Worm (Caenorhabditis elegans) whole organism, L4 larva: ENCODE measurements around the gene fipr-14.
A peak's percentile ranks its signal among the peaks of the same experiment; 100 is the strongest.

Source experiments
- Y48G9A.11 ChIP-seq: fragments of 200-800 bp; sonication (Bioruptor generic); IDR thresholded peaks from 2 replicates; pipeline ENCODE4 v1.3.6; 2022; ENCODE audit warnings: missing genetic modification reagents, missing genetic modification characterization, missing compliant biosample characterization
- Y5F2A.4 ChIP-seq: fragments of 200-800 bp; sonication (Bioruptor generic); optimal IDR thresholded peaks from 2 replicates; lab custom pipeline; 2018; ENCODE audit warnings: mild to moderate bottlenecking, missing genetic modification characterization, missing compliant biosample characterization
- ceh-28 ChIP-seq: fragments of 150-350 bp; optimal IDR thresholded peaks from 2 replicates; lab custom pipeline; 2014; ENCODE audit warnings: missing biosample characterization, missing genetic modification reagents, missing genetic modification characterization
- ces-1 ChIP-seq: fragments of 150-350 bp; sonication (generic microtip); optimal IDR thresholded peaks from 4 replicates; lab custom pipeline; 2014; ENCODE audit warnings: missing biosample characterization, missing genetic modification reagents, missing genetic modification characterization
- cey-2 ChIP-seq: sonication (generic microtip); optimal IDR thresholded peaks from 3 replicates; lab custom pipeline; 2017; ENCODE audit warnings: missing genetic modification characterization, mild to moderate bottlenecking, missing compliant biosample characterization, antibody characterized with exemption, borderline replicate concordance; ENCODE audit not compliant: insufficient read depth
- dmd-6 ChIP-seq: fragments of 200-800 bp; sonication (Bioruptor generic); IDR thresholded peaks from 2 replicates; pipeline ENCODE4 v1.3.6; 2022; ENCODE audit warnings: missing genetic modification reagents, missing genetic modification characterization, missing compliant biosample characterization
- dpl-1 ChIP-seq: fragments of 150-350 bp; optimal IDR thresholded peaks from 2 replicates; lab custom pipeline; 2014; ENCODE audit warnings: missing biosample characterization, missing genetic modification reagents, missing genetic modification characterization
- hlh-30 ChIP-seq: sonication (generic microtip); optimal IDR thresholded peaks from 2 replicates; lab custom pipeline; 2017; ENCODE audit warnings: antibody characterized with exemption, mild to moderate bottlenecking, missing genetic modification characterization, missing compliant biosample characterization; ENCODE audit not compliant: insufficient read depth
- hmg-1.1 ChIP-seq: fragments of 200-800 bp; sonication (Bioruptor generic); IDR thresholded peaks from 2 replicates; pipeline ENCODE4 v1.3.6; 2022; ENCODE audit warnings: missing genetic modification reagents, missing genetic modification characterization, missing compliant biosample characterization
- lim-7 ChIP-seq: fragments of 200-800 bp; sonication (Bioruptor generic); IDR thresholded peaks from 2 replicates; pipeline ENCODE4 v1.3.6; 2022; ENCODE audit warnings: missing genetic modification characterization, missing compliant biosample characterization
- lin-15B ChIP-seq: fragments of 150-350 bp; sonication (generic microtip); optimal IDR thresholded peaks from 3 replicates; lab custom pipeline; 2014; ENCODE audit warnings: missing biosample characterization, missing genetic modification characterization
- lsy-2 ChIP-seq, 2 experiments: fragments of 150-350 bp in 1 of 2; sonication (generic microtip) in 1 of 2; optimal IDR thresholded peaks; 2 replicates each; lab custom pipeline; 2014 to 2017; ENCODE audit warnings: missing biosample characterization in 2 of 2, missing genetic modification characterization in 2 of 2
- mxl-3 ChIP-seq: fragments of 200-800 bp; sonication (Bioruptor generic); optimal IDR thresholded peaks from 2 replicates; lab custom pipeline; 2018; ENCODE audit warnings: mild to moderate bottlenecking, missing genetic modification characterization, missing compliant biosample characterization
- nhr-237 ChIP-seq: sonication (generic microtip); optimal IDR thresholded peaks from 2 replicates; lab custom pipeline; 2017; ENCODE audit warnings: missing biosample characterization, missing genetic modification characterization
- nhr-41 ChIP-seq: fragments of 200-800 bp; sonication (Bioruptor generic); IDR thresholded peaks from 2 replicates; pipeline ENCODE4 v1.3.6; 2022; ENCODE audit warnings: missing genetic modification reagents, missing genetic modification characterization, missing compliant biosample characterization
- nhr-42 ChIP-seq: fragments of 200-800 bp; sonication (Bioruptor generic); IDR thresholded peaks from 2 replicates; pipeline ENCODE4 v1.3.6; 2022; ENCODE audit warnings: missing genetic modification characterization, missing compliant biosample characterization
- nhr-48 ChIP-seq: sonication (generic microtip); optimal IDR thresholded peaks from 2 replicates; lab custom pipeline; 2016; ENCODE audit warnings: mild to moderate bottlenecking, missing genetic modification characterization, missing compliant biosample characterization
- pha-4 ChIP-seq, 2 experiments: fragments of 150-350 bp in 1 of 2; fragments of 200-800 bp in 1 of 2; sonication (Bioruptor generic) in 1 of 2; IDR thresholded peaks in 1 of 2; optimal IDR thresholded peaks in 1 of 2; 2 replicates each; pipeline versions ENCODE4 v1.3.6 to Lab custom; 2014 to 2022; ENCODE audit warnings: missing genetic modification characterization in 2 of 2, missing genetic modification reagents in 2 of 2, missing biosample characterization in 1 of 2, missing compliant biosample characterization in 1 of 2
- pqm-1 ChIP-seq: sonication (generic microtip); optimal IDR thresholded peaks from 2 replicates; lab custom pipeline; 2017; ENCODE audit warnings: missing biosample characterization, missing genetic modification characterization
- skn-1 ChIP-seq: fragments of 150-350 bp; optimal IDR thresholded peaks from 2 replicates; lab custom pipeline; 2014; ENCODE audit warnings: missing biosample characterization, missing genetic modification characterization
- snpc-4 ChIP-seq: fragments of 150-350 bp; optimal IDR thresholded peaks from 2 replicates; lab custom pipeline; 2014; ENCODE audit warnings: missing biosample characterization, missing genetic modification characterization
- tra-1 ChIP-seq: fragments of 200-800 bp; sonication (Bioruptor generic); IDR thresholded peaks from 2 replicates; pipeline ENCODE4 v1.3.6; 2022; ENCODE audit warnings: missing genetic modification reagents, missing genetic modification characterization, missing compliant biosample characterization
- unc-62 ChIP-seq, 3 experiments: fragments of 150-350 bp in 1 of 3; sonication (generic microtip); optimal IDR thresholded peaks in 2 of 3; peaks in 1 of 3; 1 replicate in 1 of 3; 2 replicates in 2 of 3; lab custom pipeline; 2014 to 2017; ENCODE audit warnings: missing biosample characterization in 3 of 3, missing genetic modification characterization in 3 of 3, missing genetic modification reagents in 3 of 3, missing genotype in 1 of 3

The fipr-14 gene

DNA sequence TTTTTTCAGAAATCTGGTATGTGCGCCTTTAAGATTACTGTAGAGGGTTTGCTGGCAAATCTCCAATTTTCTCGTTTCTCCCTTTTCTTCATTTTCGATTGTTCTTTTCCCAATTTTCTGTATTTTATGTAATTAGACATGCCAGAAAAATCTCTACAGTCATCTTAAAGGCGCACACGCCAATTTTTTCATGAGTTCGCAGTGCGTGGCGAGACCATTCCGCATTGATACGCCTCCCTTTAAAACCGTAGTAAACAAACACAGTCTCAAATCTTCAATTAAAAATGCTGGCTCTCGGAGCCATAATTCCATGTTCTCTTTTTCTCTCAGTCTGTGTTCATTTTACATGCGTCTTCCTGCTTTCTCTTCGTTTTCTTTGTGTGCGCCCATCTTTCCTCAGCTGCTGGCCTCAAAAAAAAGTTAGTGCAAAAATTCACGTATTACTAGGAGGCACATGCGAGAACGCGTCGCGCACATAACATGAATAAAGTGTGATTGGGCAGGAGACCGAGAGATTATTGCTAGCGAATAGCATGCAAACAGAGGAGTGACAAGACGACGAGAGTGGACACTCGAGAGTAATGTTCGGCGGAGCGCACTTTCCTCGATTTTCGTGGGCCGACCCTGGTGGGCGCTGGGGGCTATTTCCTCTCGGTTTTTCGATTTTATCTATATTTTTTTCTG is 42.1 kb downstream of the fipr-14 start (continued):
- TF ChIP-seq unc-62 (GFP tag; optimal IDR thresholded peaks at IDR 0.05 in 1 of 2; lab: Kevin White, UChicago) (peak in 1 of 2 experiments; percentile 96), unc-62 (tag; optimal IDR thresholded peaks at IDR 0.05; lab: Kevin White, UChicago) (no peak), ceh-28 (tag; lab: Kevin White, UChicago) (no peak), lin-15B (tag; lab: Kevin White, UChicago) (no peak), nhr-42 (peak; percentile 42; the same call in 1 of the 2 replicates), cey-2 (tag; lab: Kevin White, UChicago) (no peak), nhr-237 (tag; lab: Kevin White, UChicago) (no peak), snpc-4 (no peak), mxl-3 (GFP tag; lab: Kevin White, UChicago) (peak; percentile 89), Y5F2A.4 (no peak), tra-1 (no peak), ces-1 (GFP tag; lab: Kevin White, UChicago) (no peak), dmd-6 (peak; percentile 64), lim-7 (GFP tag; lab: Robert Waterston, UW) (no peak), pqm-1 (tag; lab: Kevin White, UChicago) (peak; percentile 3), nhr-41 (GFP tag; lab: Robert Waterston, UW) (no peak), Y48G9A.11 (GFP tag; lab: Robert Waterston, UW) (no peak), skn-1 (tag; lab: Kevin White, UChicago) (no peak)

DNA sequence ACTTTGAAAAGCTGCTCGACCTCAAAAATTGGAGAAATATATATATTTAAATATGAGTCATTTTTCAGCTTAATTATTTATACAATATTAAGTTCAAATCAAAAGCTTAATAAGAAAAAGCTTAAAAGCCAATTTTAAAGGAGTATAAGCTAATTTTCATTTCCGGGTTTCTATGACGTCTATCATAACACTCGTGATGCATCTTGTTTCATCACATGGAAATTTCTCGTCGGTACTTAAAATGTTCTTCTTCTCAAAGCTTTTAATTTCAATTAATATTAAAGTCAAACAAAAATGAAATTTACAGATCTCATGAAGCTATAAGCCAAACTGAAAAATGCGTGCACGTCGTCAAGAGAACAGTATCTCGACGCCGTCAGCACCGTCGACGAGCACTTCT is 42.8 kb downstream of the fipr-14 start, which contains the start of gene rbr-2:
Gene rbr-2 (plus strand): TSS at position 301 of the 400 bp plus-strand sequence.
- TF ChIP-seq hmg-1.1, result no peak
- TF ChIP-seq lsy-2 (tag; optimal IDR thresholded peaks at IDR 0.05; lab: Kevin White, UChicago), result no peak
- TF ChIP-seq nhr-42, result no peak
- no peak for TF ChIP-seq dpl-1 (GFP tag; lab: Kevin White, UChicago)
- TF ChIP-seq hlh-30 (tag; lab: Kevin White, UChicago), result peak; percentile 7
- TF ChIP-seq pha-4 (GFP tag; IDR thresholded peaks at IDR 0.05; lab: Robert Waterston, UW), result no peak
- no peak for TF ChIP-seq pha-4 (tag; optimal IDR thresholded peaks at IDR 0.05; lab: Kevin White, UChicago)
- TF ChIP-seq nhr-48 (tag; lab: Kevin White, UChicago), result no peak
